Fruit fly (Drosophila melanogaster) whole organism, pupa: ENCODE results near the gene fz2.
A peak's percentile ranks its signal among the peaks of the same experiment; 100 is the strongest.

Source experiments
- CG10348 ChIP-seq: fragments of 200-800 bp; sonication (Bioruptor generic); IDR thresholded peaks from 2 replicates; pipeline ENCODE4 v1.3.6; 2022; ENCODE audit warnings: missing biosample characterization, missing genetic modification characterization
- CG12605 ChIP-seq: fragments of 200-800 bp; sonication (Bioruptor generic); IDR thresholded peaks from 2 replicates; pipeline ENCODE4 v1.3.6; 2022; ENCODE audit warnings: missing biosample characterization, missing genetic modification characterization
- CG13204 ChIP-seq: fragments of 200-800 bp; sonication (Bioruptor generic); optimal IDR thresholded peaks from 2 replicates; lab custom pipeline; 2018; ENCODE audit warnings: missing biosample characterization, mild to moderate bottlenecking, missing genetic modification characterization, moderate library complexity
- CG14655 ChIP-seq: fragments of 200-800 bp; sonication (Bioruptor generic); optimal IDR thresholded peaks from 3 replicates; lab custom pipeline; 2017; ENCODE audit warnings: mild to moderate bottlenecking, missing biosample characterization, missing genetic modification reagents, missing genetic modification characterization
- CG15710 ChIP-seq: fragments of 200-800 bp; sonication (Bioruptor generic); optimal IDR thresholded peaks from 2 replicates; lab custom pipeline; 2018; ENCODE audit warnings: missing biosample characterization, mild to moderate bottlenecking, missing genetic modification characterization, moderate library complexity
- CG17806 ChIP-seq: fragments of 200-800 bp; sonication (Bioruptor generic); optimal IDR thresholded peaks from 2 replicates; lab custom pipeline; 2018; ENCODE audit warnings: missing biosample characterization, mild to moderate bottlenecking, missing genetic modification characterization, moderate library complexity
- CG32121 ChIP-seq: fragments of 200-800 bp; sonication (Bioruptor generic); IDR thresholded peaks from 2 replicates; pipeline ENCODE4 v1.3.6; 2022; ENCODE audit warnings: missing biosample characterization, missing genetic modification characterization
- CG34367 ChIP-seq: fragments of 200-800 bp; sonication (Bioruptor generic); optimal IDR thresholded peaks from 2 replicates; lab custom pipeline; 2018; ENCODE audit warnings: missing biosample characterization, mild to moderate bottlenecking, missing genetic modification characterization
- CG4496 ChIP-seq: fragments of 200-800 bp; sonication (Bioruptor generic); IDR thresholded peaks from 3 replicates; pipeline ENCODE4 v1.3.6; 2022; ENCODE audit warnings: missing biosample characterization, missing genetic modification characterization
- CG8159 ChIP-seq: fragments of 200-800 bp; sonication (Bioruptor generic); optimal IDR thresholded peaks from 3 replicates; lab custom pipeline; 2018; ENCODE audit warnings: missing biosample characterization, mild to moderate bottlenecking, missing genetic modification characterization, moderate library complexity
- CG8301 ChIP-seq: fragments of 200-800 bp; sonication (Bioruptor generic); optimal IDR thresholded peaks from 2 replicates; lab custom pipeline; 2018; ENCODE audit warnings: missing biosample characterization, mild to moderate bottlenecking, missing genetic modification characterization
- CG9948 ChIP-seq: fragments of 200-800 bp; sonication (Bioruptor generic); optimal IDR thresholded peaks from 2 replicates; lab custom pipeline; 2018; ENCODE audit warnings: missing biosample characterization, mild to moderate bottlenecking, missing genetic modification characterization, moderate library complexity
- D1 ChIP-seq: fragments of 200-800 bp; sonication (Bioruptor generic); optimal IDR thresholded peaks from 2 replicates; lab custom pipeline; 2018; ENCODE audit warnings: missing biosample characterization, mild to moderate bottlenecking, missing genetic modification characterization, moderate library complexity
- EcR ChIP-seq: fragments of 200-800 bp; sonication (Bioruptor generic); optimal IDR thresholded peaks from 3 replicates; lab custom pipeline; 2019; ENCODE audit warnings: missing biosample characterization, missing genetic modification characterization, mild to moderate bottlenecking, moderate library complexity, missing genetic modification reagents
- Ets98B ChIP-seq: fragments of 200-800 bp; sonication (Bioruptor generic); IDR thresholded peaks from 2 replicates; pipeline ENCODE4 v1.3.6; 2022; ENCODE audit warnings: missing biosample characterization, missing genetic modification characterization
- Pif1A ChIP-seq: fragments of 200-800 bp; sonication (Bioruptor generic); optimal IDR thresholded peaks from 3 replicates; lab custom pipeline; 2016; ENCODE audit warnings: missing biosample characterization, missing genetic modification characterization
- Pif1B ChIP-seq: fragments of 200-800 bp; sonication (Bioruptor generic); optimal IDR thresholded peaks from 3 replicates; lab custom pipeline; 2016; ENCODE audit warnings: missing biosample characterization, missing genetic modification characterization
- Snoo ChIP-seq: fragments of 200-800 bp; sonication (Bioruptor generic); optimal IDR thresholded peaks from 3 replicates; lab custom pipeline; 2017; ENCODE audit warnings: missing biosample characterization, mild to moderate bottlenecking, missing genetic modification characterization, inconsistent platforms
- fd96Ca ChIP-seq: fragments of 200-800 bp; sonication (Bioruptor generic); IDR thresholded peaks from 3 replicates; pipeline ENCODE4 v1.3.6; 2022; ENCODE audit warnings: missing biosample characterization, missing genetic modification characterization
- gl ChIP-seq: fragments of 200-800 bp; sonication (Bioruptor generic); optimal IDR thresholded peaks from 2 replicates; lab custom pipeline; 2018; ENCODE audit warnings: missing biosample characterization, mild to moderate bottlenecking, missing genetic modification characterization
- rn ChIP-seq: fragments of 200-800 bp; sonication (Bioruptor generic); IDR thresholded peaks from 2 replicates; pipeline ENCODE4 v1.3.6; 2022; ENCODE audit warnings: missing biosample characterization, missing genetic modification characterization

fz2 gene

DNA sequence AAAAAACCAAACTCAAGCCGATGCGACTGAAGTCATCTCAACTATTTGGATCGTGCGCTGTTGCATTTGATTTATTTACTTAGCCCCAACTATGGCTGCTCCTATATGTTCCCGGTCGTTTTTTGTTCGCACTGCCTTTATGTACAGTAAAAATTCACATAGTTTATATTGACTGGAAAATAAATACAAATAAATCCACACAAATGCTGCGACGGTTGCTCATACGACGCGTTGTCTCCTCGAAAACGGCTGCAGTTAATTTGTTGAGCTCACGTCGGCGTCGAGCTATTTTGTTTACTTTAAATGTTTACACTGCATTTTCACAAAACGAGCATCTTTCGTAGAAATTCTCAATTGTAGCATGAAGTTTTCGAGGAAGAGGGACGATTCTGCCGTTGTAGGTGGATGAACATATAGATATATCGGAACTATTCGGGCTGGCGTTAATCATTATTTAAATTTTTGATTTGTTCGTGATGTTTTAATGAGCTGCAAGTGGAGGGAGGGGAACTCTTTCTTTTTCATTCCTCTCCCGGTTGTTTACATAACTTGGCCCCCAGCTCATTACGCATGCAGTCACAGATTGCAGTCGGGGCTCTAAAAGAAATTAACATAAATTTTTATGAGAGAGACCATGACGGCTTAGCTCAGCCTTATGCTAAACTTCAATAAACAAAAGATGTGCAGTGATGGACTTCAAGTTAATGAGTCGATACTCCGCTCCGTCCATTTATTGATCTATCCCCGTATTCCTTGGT is 43.1 kb downstream of the fz2 start:
- TF ChIP-seq EcR (GFP tag; lab: Kevin White, UChicago), result no peak
- no peak for TF ChIP-seq D1 (tag; lab: Kevin White, UChicago)
- no peak for TF ChIP-seq CG12605 (GFP tag; lab: Robert Waterston, UW)
- no peak for TF ChIP-seq CG13204
- no peak for TF ChIP-seq CG34367 (tag; lab: Kevin White, UChicago)

DNA sequence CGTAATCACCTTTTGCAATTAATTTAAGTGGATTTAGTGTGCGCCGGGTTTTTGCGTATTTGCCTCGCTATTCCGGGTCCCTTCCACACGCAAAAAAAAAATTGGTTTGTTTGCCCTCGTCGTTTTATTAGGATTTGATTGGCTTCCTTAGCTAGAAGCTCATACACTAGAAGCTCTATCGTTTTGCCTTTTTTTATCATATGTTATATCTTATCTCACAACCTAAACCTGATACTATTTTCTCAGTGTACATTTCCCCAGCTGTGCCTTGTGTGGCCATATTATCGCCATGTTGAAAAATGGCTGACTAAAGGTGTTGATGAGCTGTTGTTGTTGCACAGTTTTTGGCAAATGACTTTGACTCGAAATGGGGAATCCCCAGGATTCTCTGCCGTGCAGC is 44.4 kb downstream of the fz2 start:
- peak; percentile 30 for TF ChIP-seq CG34367 (tag; lab: Kevin White, UChicago)
- TF ChIP-seq CG13204, result no peak
- TF ChIP-seq CG14655 (GFP tag; lab: Kevin White, UChicago), result peak; percentile 47
- TF ChIP-seq gl (tag; lab: Kevin White, UChicago), result no peak
- no peak for TF ChIP-seq CG12605 (GFP tag; lab: Robert Waterston, UW)
- peak; percentile 46 for TF ChIP-seq CG9948 (tag; lab: Kevin White, UChicago)
- peak; percentile 62; the same call in 1 of the 3 replicates for TF ChIP-seq CG4496 (GFP tag; lab: Robert Waterston, UW)
- TF ChIP-seq Snoo (tag; lab: Kevin White, UChicago), result peak; percentile 31
- TF ChIP-seq CG32121 (GFP tag; lab: Robert Waterston, UW), result peak; percentile 23; the same call in 1 of the 2 replicates
- peak; percentile 55 for TF ChIP-seq CG8159 (tag; lab: Kevin White, UChicago)
- peak; percentile 18 for TF ChIP-seq CG8301 (tag; lab: Kevin White, UChicago)
- TF ChIP-seq D1 (tag; lab: Kevin White, UChicago), result no peak
- peak; percentile 53 for TF ChIP-seq CG17806 (tag; lab: Kevin White, UChicago)
- peak; percentile 68 for TF ChIP-seq Pif1A (GFP tag; lab: Kevin White, UChicago)
- peak; percentile 32; the same call in 1 of the 3 replicates for TF ChIP-seq fd96Ca
- peak; percentile 45 for TF ChIP-seq Pif1B (GFP tag; lab: Kevin White, UChicago)
- peak; percentile 22; the same call in 1 of the 2 replicates for TF ChIP-seq Ets98B (GFP tag; lab: Robert Waterston, UW)
- TF ChIP-seq CG15710 (tag; lab: Kevin White, UChicago), result peak; percentile 29
- TF ChIP-seq EcR (GFP tag; lab: Kevin White, UChicago), result no peak
- no peak for TF ChIP-seq CG10348 (GFP tag; lab: Robert Waterston, UW)
- TF ChIP-seq rn, result no peak

DNA sequence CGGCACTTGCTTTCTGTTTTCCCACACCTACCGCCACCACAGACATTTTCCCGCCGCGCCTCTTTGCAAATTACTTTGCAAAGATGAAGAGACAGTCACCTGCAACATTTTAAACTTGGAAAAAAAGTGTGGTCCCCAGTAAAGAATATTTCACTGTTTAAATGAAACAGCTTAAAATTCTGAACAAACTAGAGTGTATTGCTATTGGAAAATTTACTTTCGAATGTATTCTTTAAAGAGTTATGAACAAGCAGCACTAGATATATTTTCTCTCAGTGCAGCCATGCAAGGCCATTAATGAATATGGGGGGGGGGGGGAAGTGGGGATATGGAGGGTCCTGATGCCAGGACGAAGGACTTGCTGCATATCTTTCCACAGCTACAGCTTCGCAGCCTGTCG is 45.0 kb downstream of the fz2 start:
- TF ChIP-seq CG9948 (tag; lab: Kevin White, UChicago), result peak; percentile 22
- TF ChIP-seq EcR (GFP tag; lab: Kevin White, UChicago), result no peak
- 0 out of 2 replicates have a peak, but pooled peaks have one; percentile 23 for TF ChIP-seq CG12605 (GFP tag; lab: Robert Waterston, UW)
- no peak for TF ChIP-seq Pif1B (GFP tag; lab: Kevin White, UChicago)
- no peak for TF ChIP-seq fd96Ca
- TF ChIP-seq CG8159 (tag; lab: Kevin White, UChicago), result peak; percentile 42
- peak; percentile 9 for TF ChIP-seq CG8301 (tag; lab: Kevin White, UChicago)
- TF ChIP-seq CG17806 (tag; lab: Kevin White, UChicago), result peak; percentile 42
- peak; percentile 66 for TF ChIP-seq CG4496 (GFP tag; lab: Robert Waterston, UW)
- peak; percentile 21 for TF ChIP-seq CG34367 (tag; lab: Kevin White, UChicago)
- TF ChIP-seq CG15710 (tag; lab: Kevin White, UChicago), result peak; percentile 32
- TF ChIP-seq, all 21 proteins: peak for 8

DNA sequence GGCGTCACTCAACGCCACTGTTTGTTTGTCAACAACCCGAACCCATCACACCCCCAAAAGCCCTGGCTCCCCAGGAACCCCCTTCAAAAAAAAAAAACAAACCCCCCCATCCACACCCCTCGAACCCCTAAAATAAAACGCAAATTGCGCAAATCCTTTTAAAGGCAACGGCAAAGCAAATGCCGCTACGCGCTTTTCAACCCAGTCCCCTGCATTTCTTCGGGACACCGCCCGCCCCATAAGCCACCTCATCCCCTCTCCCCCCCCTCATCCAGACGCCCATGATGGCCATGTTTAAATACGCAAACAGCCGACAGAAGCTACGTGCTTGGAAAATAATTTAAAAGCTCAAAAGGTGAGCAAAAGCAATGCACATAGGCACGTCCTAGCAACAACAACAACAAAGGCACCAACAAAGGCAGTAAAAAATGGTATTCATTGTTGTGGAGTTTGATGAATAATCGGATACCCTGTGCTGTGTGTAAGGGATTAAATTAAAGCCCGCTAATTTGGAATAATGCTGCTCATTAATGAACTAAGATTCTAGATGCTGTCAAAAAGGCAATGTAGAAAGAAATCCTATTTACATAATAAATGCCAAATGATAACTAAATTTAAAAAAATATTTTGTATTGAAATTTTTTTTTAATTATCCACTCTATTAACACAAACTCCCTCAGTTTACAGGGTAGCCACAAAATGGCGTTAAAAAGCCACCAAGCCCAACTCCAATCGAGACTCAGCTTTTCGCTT is 46.6 kb downstream of the fz2 start:
- TF ChIP-seq CG4496 (GFP tag; lab: Robert Waterston, UW) (0 out of 3 replicates have a peak, but pooled peaks have one; percentile 17), CG12605 (GFP tag; lab: Robert Waterston, UW) (no peak), CG8159 (tag; lab: Kevin White, UChicago) (peak; percentile 49), CG15710 (tag; lab: Kevin White, UChicago) (peak; percentile 19), CG17806 (tag; lab: Kevin White, UChicago) (peak; percentile 29), gl (tag; lab: Kevin White, UChicago) (no peak), fd96Ca (no peak), D1 (tag; lab: Kevin White, UChicago) (no peak), CG32121 (GFP tag; lab: Robert Waterston, UW) (no peak), Snoo (tag; lab: Kevin White, UChicago) (no peak), Ets98B (GFP tag; lab: Robert Waterston, UW) (no peak)
- TF ChIP-seq, all 21 proteins: peak for 4

DNA sequence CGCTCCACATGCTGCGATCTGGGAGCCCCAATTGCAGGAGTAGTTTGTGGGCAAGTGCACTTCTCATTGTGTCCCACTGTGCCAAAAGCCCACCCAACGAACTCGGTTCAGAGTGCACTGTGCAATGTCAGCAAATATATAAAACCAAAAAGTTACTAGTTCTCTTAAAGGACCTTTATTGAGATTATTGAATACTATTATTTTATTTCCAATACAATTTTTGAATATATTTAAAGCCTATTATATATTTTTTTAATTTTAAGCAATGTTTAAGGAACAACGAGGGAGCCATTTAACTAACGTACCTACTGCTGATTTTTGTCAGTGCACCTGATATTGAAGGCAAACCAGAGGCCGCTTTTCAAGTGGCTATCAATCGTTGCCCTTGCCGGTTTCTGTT is 47.7 kb downstream of the fz2 start:
- TF ChIP-seq CG34367 (tag; lab: Kevin White, UChicago), result no peak
- no peak for TF ChIP-seq rn
- TF ChIP-seq CG14655 (GFP tag; lab: Kevin White, UChicago), result peak; percentile 21
- TF ChIP-seq CG32121 (GFP tag; lab: Robert Waterston, UW), result no peak
- TF ChIP-seq CG9948 (tag; lab: Kevin White, UChicago), result no peak
- TF ChIP-seq Pif1B (GFP tag; lab: Kevin White, UChicago), result no peak
- no peak for TF ChIP-seq CG12605 (GFP tag; lab: Robert Waterston, UW)
- TF ChIP-seq EcR (GFP tag; lab: Kevin White, UChicago), result no peak
